Worm (Caenorhabditis elegans): ENCODE data around the gene nrf-5.

ce11 chrV:13862505-13862904 is 34.4 kb downstream of the nrf-5 start, which contains the start of gene srx-137:
- TF ChIP-seq unc-130 (tag; optimal IDR thresholded peaks at IDR 0.05) (no peak), nhr-20 (tag; optimal IDR thresholded peaks at IDR 0.05) (no peak), alr-1 (tag; optimal IDR thresholded peaks at IDR 0.05; ENCODE audit: borderline replicate concordance) (no peak), ces-1 (GFP tag; optimal IDR thresholded peaks at IDR 0.05) (no peak), lin-39 (tag; optimal IDR thresholded peaks at IDR 0.05) (no peak), efl-1 (optimal IDR thresholded peaks at IDR 0.05) (no peak), efl-1 (GFP tag; optimal IDR thresholded peaks at IDR 0.05 in 1 of 2) (no peak), skn-1 (tag; optimal IDR thresholded peaks at IDR 0.05) (no peak), pag-3 (tag; optimal IDR thresholded peaks at IDR 0.05; ENCODE audit: borderline replicate concordance, insufficient read depth) (no peak), lin-13 (GFP tag; optimal IDR thresholded peaks at IDR 0.05) (no peak), nhr-76 (tag; optimal IDR thresholded peaks at IDR 0.05) (no peak)

All from whole organism, L1 larva.